Fruit fly (Drosophila melanogaster): ENCODE measurements around the gene ppk19.

Gene ppk19

dm6 chr3R:29625883-29626282 lies 46.4 kb upstream of the ppk19 start (continued):
- TF ChIP-seq Eip74EF (GFP tag; optimal IDR thresholded peaks at IDR 0.05) (no peak), Meics (GFP tag; optimal IDR thresholded peaks at IDR 0.05) (peak; percentile 53), CG4707 (GFP tag; optimal IDR thresholded peaks at IDR 0.05) (no peak), Ssrp (tag; optimal IDR thresholded peaks at IDR 0.05) (peak; percentile 30), CG9437 (GFP tag; optimal IDR thresholded peaks at IDR 0.05) (no peak), BEAF-32 (GFP tag; optimal IDR thresholded peaks at IDR 0.05) (no peak), tio (GFP tag; optimal IDR thresholded peaks at IDR 0.05) (peak; percentile 18), bowl (GFP tag; IDR thresholded peaks at IDR 0.05) (no peak), wor (GFP tag; IDR thresholded peaks at IDR 0.05) (no peak), kay (GFP tag; optimal IDR thresholded peaks at IDR 0.05) (no peak), fru (optimal IDR thresholded peaks at IDR 0.05) (no peak), tup (GFP tag; optimal IDR thresholded peaks at IDR 0.05) (no peak), lab (GFP tag; optimal IDR thresholded peaks at IDR 0.05) (peak; percentile 76), CG43689 (GFP tag; IDR thresholded peaks at IDR 0.05) (no peak), chn (GFP tag; optimal IDR thresholded peaks at IDR 0.05) (no peak), ci (GFP tag; IDR thresholded peaks at IDR 0.05) (peak; percentile 69; the same call in 2 of the 3 replicates), CG15011 (GFP tag; optimal IDR thresholded peaks at IDR 0.05) (no peak), stwl (tag; optimal IDR thresholded peaks at IDR 0.05) (no peak), ttk (GFP tag; IDR thresholded peaks at IDR 0.05) (no peak), CG15696 (tag; optimal IDR thresholded peaks at IDR 0.05) (no peak), pum (GFP tag; optimal IDR thresholded peaks at IDR 0.05) (no peak), Tbp (GFP tag; optimal IDR thresholded peaks at IDR 0.05) (no peak), CG11093 (GFP tag; IDR thresholded peaks at IDR 0.05) (no peak), lbe (GFP tag; optimal IDR thresholded peaks at IDR 0.05) (no peak), corto (GFP tag; optimal IDR thresholded peaks at IDR 0.05) (no peak), Kr (GFP tag; optimal IDR thresholded peaks at IDR 0.05) (no peak), CG10209 (GFP tag; optimal IDR thresholded peaks at IDR 0.05) (peak; percentile 15), ken (GFP tag; IDR thresholded peaks at IDR 0.05) (0 out of 3 replicates have a peak, but pooled peaks have one; percentile 21), inv (GFP tag; IDR thresholded peaks at IDR 0.05; ENCODE audit: partially characterized antibody) (no peak), Hr3 (GFP tag; optimal IDR thresholded peaks at IDR 0.05) (no peak), Scr (GFP tag; IDR thresholded peaks at IDR 0.05; ENCODE audit: partially characterized antibody) (no peak), knrl (GFP tag; IDR thresholded peaks at IDR 0.05; ENCODE audit: partially characterized antibody) (no peak), CG4404 (GFP tag; IDR thresholded peaks at IDR 0.05) (no peak; the same call in 1 of the 2 replicates), exex (tag; optimal IDR thresholded peaks at IDR 0.05) (no peak), gce (GFP tag; IDR thresholded peaks at IDR 0.05) (0 out of 3 replicates have a peak, but pooled peaks have one; percentile 37), Ravus (GFP tag; IDR thresholded peaks at IDR 0.05) (no peak), CG7745 (tag; optimal IDR thresholded peaks at IDR 0.05) (no peak), CG34422 (GFP tag; IDR thresholded peaks at IDR 0.05) (no peak), Lhr (GFP tag; optimal IDR thresholded peaks at IDR 0.05) (no peak), dati (GFP tag; IDR thresholded peaks at IDR 0.05) (no peak), CG13775 (GFP tag; optimal IDR thresholded peaks at IDR 0.05) (peak; percentile 10), unc-4 (GFP tag; IDR thresholded peaks at IDR 0.05; ENCODE audit: partially characterized antibody) (no peak), Asciz (GFP tag; optimal IDR thresholded peaks at IDR 0.05) (no peak), CG14667 (GFP tag; IDR thresholded peaks at IDR 0.05) (peak; percentile 26; the same call in 1 of the 2 replicates), CG17361 (GFP tag; IDR thresholded peaks at IDR 0.05) (peak; percentile 35; the same call in 1 of the 3 replicates), Nf-YB (GFP tag; optimal IDR thresholded peaks at IDR 0.05) (no peak), CG10959 (GFP tag; IDR thresholded peaks at IDR 0.05) (no peak), Gug (GFP tag; IDR thresholded peaks at IDR 0.05) (no peak), CG12071 (GFP tag; optimal IDR thresholded peaks at IDR 0.05) (peak; percentile 15), CG32767 (GFP tag; IDR thresholded peaks at IDR 0.05) (no peak), Ets65A (GFP tag) (no peak)

Data from whole organism, embryonic.